Worm (Caenorhabditis elegans) whole organism, young adult: ENCODE measurements around the gene dpy-13.
A peak's percentile ranks its signal among the peaks of the same experiment; 100 is the strongest.

Experiments used
- F10E7.11 ChIP-seq: sonication (generic microtip); optimal IDR thresholded peaks from 2 replicates; lab custom pipeline; 2017; ENCODE audit warnings: mild to moderate bottlenecking, missing genetic modification characterization, moderate library complexity, missing compliant biosample characterization
- F23B12.7 ChIP-seq: sonication (generic microtip); optimal IDR thresholded peaks from 2 replicates; lab custom pipeline; 2017; ENCODE audit warnings: missing genetic modification characterization, mild to moderate bottlenecking, missing compliant biosample characterization, antibody characterized with exemption, moderate library complexity; ENCODE audit not compliant: insufficient read depth
- F33H1.4 ChIP-seq: fragments of 200-800 bp; sonication (Bioruptor generic); IDR thresholded peaks from 2 replicates; pipeline ENCODE4 v1.3.6; 2022; ENCODE audit warnings: missing genetic modification reagents, missing genetic modification characterization, missing compliant biosample characterization
- K12H6.12 ChIP-seq: fragments of 200-800 bp; sonication (Bioruptor generic); optimal IDR thresholded peaks from 2 replicates; lab custom pipeline; 2018; ENCODE audit warnings: mild to moderate bottlenecking, missing genetic modification characterization, missing compliant biosample characterization
- Y56A3A.18 ChIP-seq: fragments of 200-800 bp; sonication (Bioruptor generic); IDR thresholded peaks from 2 replicates; pipeline ENCODE4 v1.3.6; 2022; ENCODE audit warnings: missing genetic modification reagents, missing genetic modification characterization, missing compliant biosample characterization
- ama-1 ChIP-seq, 3 experiments: fragments of 150-350 bp in 1 of 3; sonication (generic microtip) in 2 of 3; optimal IDR thresholded peaks; 2 replicates each; lab custom pipeline; 2014 to 2018; ENCODE audit warnings: missing biosample characterization in 2 of 3, missing genetic modification characterization in 2 of 3, missing genetic modification reagents in 2 of 3
- aptf-2 ChIP-seq: fragments of 200-800 bp; sonication (Bioruptor generic); conservative IDR thresholded peaks from 2 replicates; pipeline ENCODE4 v1.3.6; 2022; ENCODE audit warnings: missing genetic modification reagents, missing genetic modification characterization, missing compliant biosample characterization
- aptf-3 ChIP-seq: fragments of 200-800 bp; sonication (Bioruptor generic); IDR thresholded peaks from 2 replicates; pipeline ENCODE4 v1.3.6; 2022; ENCODE audit warnings: missing genetic modification characterization, missing compliant biosample characterization
- athp-1 ChIP-seq: sonication (generic microtip); optimal IDR thresholded peaks from 2 replicates; lab custom pipeline; 2017; ENCODE audit warnings: mild to moderate bottlenecking, missing genetic modification characterization, missing compliant biosample characterization
- attf-5 ChIP-seq: fragments of 200-800 bp; sonication (Bioruptor generic); optimal IDR thresholded peaks from 2 replicates; lab custom pipeline; 2018; ENCODE audit warnings: mild to moderate bottlenecking, missing genetic modification characterization, missing compliant biosample characterization
- cebp-1 ChIP-seq, 2 experiments: fragments of 200-800 bp in 1 of 2; sonication (Bioruptor generic) in 1 of 2; sonication (generic microtip) in 1 of 2; IDR thresholded peaks in 1 of 2; optimal IDR thresholded peaks in 1 of 2; 2 replicates each; pipeline versions ENCODE4 v1.3.6 to Lab custom; 2017 to 2022; ENCODE audit warnings: missing compliant biosample characterization in 2 of 2, missing genetic modification characterization in 2 of 2, mild to moderate bottlenecking in 1 of 2, missing genetic modification reagents in 1 of 2, moderate library complexity in 1 of 2
- ceh-27 ChIP-seq: fragments of 200-800 bp; sonication (Bioruptor generic); optimal IDR thresholded peaks from 2 replicates; lab custom pipeline; 2018; ENCODE audit warnings: mild to moderate bottlenecking, missing genetic modification characterization, moderate library complexity, missing compliant biosample characterization
- ceh-40 ChIP-seq: fragments of 200-800 bp; sonication (Bioruptor generic); IDR thresholded peaks from 2 replicates; pipeline ENCODE4 v1.3.6; 2022; ENCODE audit warnings: missing genetic modification characterization, missing compliant biosample characterization
- ceh-91 ChIP-seq: fragments of 200-800 bp; sonication (Bioruptor generic); IDR thresholded peaks from 2 replicates; pipeline ENCODE4 v1.3.6; 2022; ENCODE audit warnings: missing genetic modification reagents, missing genetic modification characterization, missing compliant biosample characterization
- chd-7 ChIP-seq: sonication (generic microtip); optimal IDR thresholded peaks from 2 replicates; lab custom pipeline; 2016; ENCODE audit warnings: mild to moderate bottlenecking, missing genetic modification characterization, moderate library complexity, missing compliant biosample characterization
- dox-1 ChIP-seq: fragments of 200-800 bp; sonication (Bioruptor generic); IDR thresholded peaks from 2 replicates; pipeline ENCODE4 v1.3.6; 2022; ENCODE audit warnings: missing genetic modification reagents, missing genetic modification characterization, missing compliant biosample characterization
- egrh-3 ChIP-seq: fragments of 200-800 bp; sonication (Bioruptor generic); IDR thresholded peaks from 2 replicates; pipeline ENCODE4 v1.3.6; 2022; ENCODE audit warnings: missing genetic modification reagents, missing genetic modification characterization, missing compliant biosample characterization
- let-526 ChIP-seq: fragments of 200-800 bp; sonication (Bioruptor generic); IDR thresholded peaks from 2 replicates; pipeline ENCODE4 v1.3.6; 2022; ENCODE audit warnings: missing genetic modification reagents, missing genetic modification characterization, missing compliant biosample characterization
- lin-35 ChIP-seq, 3 experiments: fragments of 150-350 bp in 2 of 3; sonication (generic microtip) in 1 of 3; optimal IDR thresholded peaks; 2 replicates each; lab custom pipeline; 2014 to 2018; ENCODE audit warnings: missing biosample characterization in 3 of 3, missing genetic modification characterization in 3 of 3, missing genetic modification reagents in 3 of 3
- lir-1 ChIP-seq: fragments of 200-800 bp; sonication (Bioruptor generic); conservative IDR thresholded peaks from 2 replicates; pipeline ENCODE4 v1.3.6; 2022; ENCODE audit warnings: missing genetic modification reagents, missing genetic modification characterization, missing compliant biosample characterization
- madf-6 ChIP-seq: fragments of 200-800 bp; sonication (Bioruptor generic); IDR thresholded peaks from 2 replicates; pipeline ENCODE4 v1.3.6; 2022; ENCODE audit warnings: missing genetic modification reagents, missing genetic modification characterization, missing compliant biosample characterization
- mcd-1 ChIP-seq: fragments of 200-800 bp; sonication (Bioruptor generic); IDR thresholded peaks from 2 replicates; pipeline ENCODE4 v1.3.6; 2022; ENCODE audit warnings: missing genetic modification reagents, missing genetic modification characterization, missing compliant biosample characterization
- mes-4 ChIP-seq: sonication (generic microtip); optimal IDR thresholded peaks from 2 replicates; lab custom pipeline; 2016; ENCODE audit warnings: missing genotype, missing genetic modification characterization, missing compliant biosample characterization
- pbrm-1 ChIP-seq: fragments of 200-800 bp; sonication (Bioruptor generic); IDR thresholded peaks from 2 replicates; pipeline ENCODE4 v1.3.6; 2022; ENCODE audit warnings: missing genetic modification reagents, missing genetic modification characterization, missing compliant biosample characterization
- rpc-1 ChIP-seq, 2 experiments: fragments of 150-350 bp in 1 of 2; sonication (generic microtip) in 1 of 2; optimal IDR thresholded peaks; 2 replicates each; lab custom pipeline; 2014 to 2018; ENCODE audit warnings: missing biosample characterization in 1 of 2, missing genetic modification characterization in 1 of 2, missing genetic modification reagents in 1 of 2, missing genotype in 1 of 2
- sptf-2 ChIP-seq: fragments of 200-800 bp; sonication (Bioruptor generic); optimal IDR thresholded peaks from 2 replicates; lab custom pipeline; 2018; ENCODE audit warnings: mild to moderate bottlenecking, missing genetic modification characterization, missing compliant biosample characterization
- tbp1 ChIP-seq: fragments of 200-800 bp; sonication (Bioruptor generic); optimal IDR thresholded peaks from 2 replicates; lab custom pipeline; 2018; ENCODE audit warnings: mild to moderate bottlenecking, missing genetic modification characterization, missing compliant biosample characterization
- zfh-2 ChIP-seq: fragments of 200-800 bp; sonication (Bioruptor generic); conservative IDR thresholded peaks from 2 replicates; pipeline ENCODE4 v1.3.6; 2022; ENCODE audit warnings: missing genetic modification reagents, missing genetic modification characterization, missing compliant biosample characterization
- ztf-18 ChIP-seq: sonication (generic microtip); optimal IDR thresholded peaks from 2 replicates; lab custom pipeline; 2016; ENCODE audit warnings: missing genotype, mild to moderate bottlenecking, missing genetic modification characterization, missing compliant biosample characterization
- ztf-26 ChIP-seq: sonication (generic microtip); optimal IDR thresholded peaks from 2 replicates; lab custom pipeline; 2017; ENCODE audit warnings: missing genetic modification characterization, missing compliant biosample characterization
- ztf-28 ChIP-seq: fragments of 200-800 bp; sonication (Bioruptor generic); IDR thresholded peaks from 2 replicates; pipeline ENCODE4 v1.3.6; 2022; ENCODE audit warnings: missing genetic modification reagents, missing genetic modification characterization, missing compliant biosample characterization

The dpy-13 gene

DNA sequence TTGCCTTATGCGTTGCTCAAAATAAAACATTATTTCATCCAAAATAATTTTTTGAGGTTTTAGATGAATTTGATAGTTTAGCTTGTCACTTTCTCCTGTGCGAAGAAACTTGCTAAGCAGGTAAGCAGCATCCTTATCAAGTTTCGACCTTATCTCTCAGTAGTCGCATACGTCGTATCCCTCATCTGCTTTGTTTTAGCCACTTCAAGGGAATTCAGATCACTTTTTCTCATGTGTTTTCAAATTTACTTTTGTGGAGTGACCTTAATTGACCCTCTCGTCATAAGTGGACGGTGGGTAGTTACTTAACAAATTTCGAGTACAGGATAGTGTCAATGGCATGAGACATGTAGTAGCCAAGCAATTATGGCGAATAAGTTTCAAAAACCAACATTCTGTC lies 1.3 kb downstream of the dpy-13 start:
- TF ChIP-seq ama-1 (optimal IDR thresholded peaks at IDR 0.05; lab: Kevin White, UChicago), result peak; percentile 25
- no peak for TF ChIP-seq ama-1 (GFP tag; optimal IDR thresholded peaks at IDR 0.05; lab: Kevin White, UChicago)
- TF ChIP-seq ztf-26 (tag; lab: Kevin White, UChicago), result no peak
- TF ChIP-seq ceh-27 (GFP tag; lab: Kevin White, UChicago), result peak; percentile 31

DNA sequence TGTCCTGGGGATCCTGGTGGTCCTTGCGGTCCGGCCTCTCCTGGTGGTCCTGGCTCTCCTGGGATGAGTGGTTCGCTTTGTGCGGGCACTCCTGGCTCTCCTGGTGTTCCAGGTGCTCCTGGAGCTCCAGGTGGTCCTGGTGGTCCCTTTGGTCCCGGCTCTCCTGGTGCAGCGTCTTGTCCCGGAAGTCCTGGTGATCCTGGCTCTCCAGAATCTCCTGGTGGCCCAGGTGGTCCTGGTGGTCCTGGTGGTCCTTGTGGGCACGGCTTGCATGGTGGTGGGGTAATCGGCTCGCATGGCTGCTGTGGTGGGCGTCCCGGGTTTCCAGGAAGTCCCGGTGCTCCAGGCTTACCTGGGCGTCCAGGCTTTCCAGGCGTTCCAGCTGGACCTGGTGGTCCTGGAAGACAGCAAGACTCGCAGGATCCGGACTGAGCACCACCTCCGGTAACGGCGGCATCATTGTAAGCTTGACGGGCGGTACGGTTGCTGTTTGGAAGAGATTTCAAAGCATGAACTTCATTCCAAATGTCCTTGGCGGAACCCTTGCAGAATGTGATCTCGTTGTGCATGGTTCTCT lies 8.5 kb downstream of the dpy-13 start:
- TF ChIP-seq F10E7.11 (tag; lab: Kevin White, UChicago) (no peak), tbp1 (GFP tag; lab: Kevin White, UChicago) (no peak), dox-1 (0 out of 2 replicates have a peak, but pooled peaks have one; percentile 29), lir-1 (GFP tag; lab: Robert Waterston, UW) (no peak), mes-4 (tag; lab: Kevin White, UChicago) (no peak), madf-6 (GFP tag; lab: Robert Waterston, UW) (no peak), egrh-3 (GFP tag; lab: Robert Waterston, UW) (peak; percentile 94), aptf-2 (no peak), ceh-40 (GFP tag; lab: Robert Waterston, UW) (no peak), mcd-1 (GFP tag; lab: Robert Waterston, UW) (no peak), ceh-91 (GFP tag; lab: Robert Waterston, UW) (no peak), F23B12.7 (tag; lab: Kevin White, UChicago) (no peak), attf-5 (GFP tag; lab: Kevin White, UChicago) (no peak), rpc-1 (optimal IDR thresholded peaks at IDR 0.05; lab: Kevin White, UChicago) (no peak), rpc-1 (tag; optimal IDR thresholded peaks at IDR 0.05; lab: Kevin White, UChicago) (no peak), ceh-27 (GFP tag; lab: Kevin White, UChicago) (no peak), aptf-3 (GFP tag; lab: Robert Waterston, UW) (no peak), zfh-2 (GFP tag; lab: Robert Waterston, UW) (peak; percentile 91), let-526 (GFP tag; lab: Robert Waterston, UW) (0 out of 2 replicates have a peak, but pooled peaks have one; percentile 18), Y56A3A.18 (GFP tag; lab: Robert Waterston, UW) (no peak), sptf-2 (GFP tag; lab: Kevin White, UChicago) (peak; percentile 5), chd-7 (tag; lab: Kevin White, UChicago) (no peak), athp-1 (no peak), ztf-18 (tag; lab: Kevin White, UChicago) (no peak)

DNA sequence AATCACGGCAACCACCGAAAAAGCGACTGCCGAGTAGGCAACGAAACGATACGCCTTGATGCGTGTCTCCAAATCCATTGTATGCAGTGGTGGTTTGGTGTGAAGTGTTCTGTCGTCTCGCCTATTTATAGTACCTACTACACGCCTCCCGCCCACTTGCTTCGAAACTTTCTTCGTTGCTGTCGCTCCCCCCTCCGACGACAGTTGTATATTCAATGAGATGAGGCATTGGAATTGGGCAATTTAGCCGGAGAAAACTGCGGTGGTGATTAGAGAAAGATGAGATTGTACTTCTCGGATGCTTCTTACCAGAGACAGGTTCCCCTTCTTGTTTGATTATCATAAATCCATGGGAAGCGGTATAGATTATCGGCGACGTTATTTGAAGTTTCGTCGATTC lies 9.1 kb downstream of the dpy-13 start, which contains the start of gene col-34:
TSS of gene col-34 (minus strand) at position 101 of the 400 bp plus-strand sequence.
- no peak for TF ChIP-seq ztf-28 (GFP tag; lab: Robert Waterston, UW)
- TF ChIP-seq K12H6.12 (tag; lab: Kevin White, UChicago), result no peak

- TF ChIP-seq lin-35 (GFP tag; optimal IDR thresholded peaks at IDR 0.05; lab: Kevin White, UChicago) (no peak), cebp-1 (GFP tag; IDR thresholded peaks at IDR 0.05; lab: Robert Waterston, UW) (no peak), cebp-1 (tag; optimal IDR thresholded peaks at IDR 0.05; lab: Kevin White, UChicago) (no peak), F33H1.4 (GFP tag; lab: Robert Waterston, UW) (no peak), pbrm-1 (GFP tag; lab: Robert Waterston, UW) (no peak)
Observed at ce11 chrIV:4246493-4246892, 11.1 kb downstream of the dpy-13 start, which contains the start of gene ttr-20. Gene ttr-20, plus strand, starts transcription at chrIV:4246793.
